In genomic region chr3R:8650741-8651140, dm6 we compare ENCODE assay signal across 1 fruit fly cellular context.
TF ChIP-seq lines count a peak whose summit lies in the region.

Gene Mkk4, minus strand, starts transcription at chr3R:8650796.
Gene SLIRP2, plus strand, starts transcription at chr3R:8651084.

TF ChIP-seq in whole organism, embryonic, 481 proteins besides CTCF, POLR2A, EP300 and RAD21 (continued from another document):
- TF ChIP-seq BEAF-32 (GFP tag; optimal IDR thresholded peaks at IDR 0.05; lab: Kevin White, UChicago) (peak; percentile 95), sens-2 (GFP tag; IDR thresholded peaks at IDR 0.05; lab: Robert Waterston, UW) (peak; percentile 99), sna (GFP tag; IDR thresholded peaks at IDR 0.05; lab: Robert Waterston, UW; ENCODE audit: partially characterized antibody) (peak; percentile 83), CG10321 (GFP tag; IDR thresholded peaks at IDR 0.05; lab: Robert Waterston, UW) (peak; percentile 87), CG9215 (GFP tag; IDR thresholded peaks at IDR 0.05; lab: Robert Waterston, UW) (peak; percentile 98), stc (GFP tag; IDR thresholded peaks at IDR 0.05; lab: Robert Waterston, UW) (peak; percentile 99), CG31388 (GFP tag; optimal IDR thresholded peaks at IDR 0.05; lab: Kevin White, UChicago) (peak; percentile 98), CG30403 (GFP tag; optimal IDR thresholded peaks at IDR 0.05; lab: Kevin White, UChicago) (peak; percentile 100), CG1792 (GFP tag; optimal IDR thresholded peaks at IDR 0.05; lab: Kevin White, UChicago) (peak; percentile 97), cato (GFP tag; optimal IDR thresholded peaks at IDR 0.05; lab: Kevin White, UChicago; ENCODE audit: borderline replicate concordance) (peak; percentile 99), NFAT (GFP tag; IDR thresholded peaks at IDR 0.05; lab: Robert Waterston, UW) (peak; percentile 98), CG15514 (GFP tag; optimal IDR thresholded peaks at IDR 0.05; lab: Kevin White, UChicago) (peak; percentile 95), CG12071 (GFP tag; optimal IDR thresholded peaks at IDR 0.05; lab: Kevin White, UChicago) (peak; percentile 97), sr (GFP tag; IDR thresholded peaks at IDR 0.05; lab: Robert Waterston, UW) (peak; percentile 95), HmgD (GFP tag; optimal IDR thresholded peaks at IDR 0.05; lab: Kevin White, UChicago) (peak; percentile 98), B-H1 (GFP tag; IDR thresholded peaks at IDR 0.05; lab: Robert Waterston, UW) (peak; percentile 98), chm (GFP tag; IDR thresholded peaks at IDR 0.05; lab: Robert Waterston, UW) (peak; percentile 99), Xbp1 (GFP tag; optimal IDR thresholded peaks at IDR 0.05; lab: Kevin White, UChicago) (peak; percentile 100), sens (GFP tag; lab: Kevin White, UChicago) (peak; percentile 100), kah (GFP tag; optimal IDR thresholded peaks at IDR 0.05; lab: Kevin White, UChicago) (peak; percentile 94), ro (GFP tag; IDR thresholded peaks at IDR 0.05; lab: Robert Waterston, UW) (peak; percentile 97), Dbx (GFP tag; IDR thresholded peaks at IDR 0.05; lab: Robert Waterston, UW) (peak; percentile 99), pum (GFP tag; optimal IDR thresholded peaks at IDR 0.05; lab: Kevin White, UChicago) (peak; percentile 99), Dref (GFP tag; IDR thresholded peaks at IDR 0.05; lab: Robert Waterston, UW) (peak; percentile 87), dimm (GFP tag; IDR thresholded peaks at IDR 0.05; lab: Robert Waterston, UW) (peak; percentile 97), ac (GFP tag; optimal IDR thresholded peaks at IDR 0.05; lab: Kevin White, UChicago) (peak; percentile 96), vnd (GFP tag; IDR thresholded peaks at IDR 0.05; lab: Robert Waterston, UW; ENCODE audit: partially characterized antibody) (peak; percentile 85), D19A (tag; optimal IDR thresholded peaks at IDR 0.05; lab: Kevin White, UChicago) (peak; percentile 96), da (GFP tag; optimal IDR thresholded peaks at IDR 0.05; lab: Kevin White, UChicago) (peak; percentile 97), CG5180 (GFP tag; optimal IDR thresholded peaks at IDR 0.05; lab: Kevin White, UChicago) (peak; percentile 90), Oli (tag; optimal IDR thresholded peaks at IDR 0.05; lab: Kevin White, UChicago) (peak; percentile 99), cas (GFP tag; IDR thresholded peaks at IDR 0.05; lab: Robert Waterston, UW) (peak; percentile 97), row (GFP tag; IDR thresholded peaks at IDR 0.05; lab: Robert Waterston, UW) (peak; percentile 100), ems (GFP tag; optimal IDR thresholded peaks at IDR 0.05; lab: Kevin White, UChicago) (peak; percentile 97), CG4617 (GFP tag; optimal IDR thresholded peaks at IDR 0.05; lab: Kevin White, UChicago; ENCODE audit: borderline replicate concordance) (peak; percentile 99), phol (tag; optimal IDR thresholded peaks at IDR 0.05; lab: Kevin White, UChicago) (peak; percentile 99), al (GFP tag; IDR thresholded peaks at IDR 0.05; lab: Robert Waterston, UW) (peak; percentile 98)
TF ChIP-seq in whole organism, embryonic: peak in this region for 466.
